Fruit fly (Drosophila melanogaster) Kc167 (cell line): ENCODE results near the gene Gba1a.

Experiments
- Myc ChIP-seq: fragments of >200 bp; optimal IDR thresholded peaks from 2 replicates; lab custom pipeline; 2017; ENCODE audit warnings: missing external identifiers
- Sin3A ChIP-seq: fragments of >200 bp; optimal IDR thresholded peaks from 2 replicates; lab custom pipeline; 2018; ENCODE audit warnings: missing external identifiers
- h ChIP-seq: fragments of >200 bp; optimal IDR thresholded peaks from 3 replicates; lab custom pipeline; 2018; ENCODE audit warnings: missing external identifiers
- insv ChIP-seq: fragments of >200 bp; optimal IDR thresholded peaks from 3 replicates; lab custom pipeline; 2018; ENCODE audit warnings: missing external identifiers
- psq ChIP-seq: fragments of >200 bp; optimal IDR thresholded peaks from 2 replicates; lab custom pipeline; 2017; ENCODE audit warnings: missing external identifiers
- ttk ChIP-seq: sonication (Bioruptor generic); optimal IDR thresholded peaks from 2 replicates; lab custom pipeline; 2017; ENCODE audit warnings: missing external identifiers

dm6 chr3R:23678349-23679193 is 21.9 kb upstream of the Gba1a start, which contains the start of gene GILT2:
- TF ChIP-seq ttk (no peak), Myc (lab: Kevin White, UChicago) (no peak), h (lab: Kevin White, UChicago) (no peak), psq (lab: Kevin White, UChicago) (no peak), insv (lab: Kevin White, UChicago) (no peak), Sin3A (no peak)
